Worm (Caenorhabditis elegans) whole organism, early embryonic: Measurements from ENCODE around the gene klo-2.
"Not testable (repeated sequence)": the region's sequence is repeated elsewhere in the genome, so short reads cannot be mapped to it uniquely, and the experiment has no call there.

Experiments used
- B0310.2 ChIP-seq: sonication (generic microtip); optimal IDR thresholded peaks from 2 replicates; lab custom pipeline; 2016; ENCODE audit warnings: mild to moderate bottlenecking, missing genetic modification characterization, missing compliant biosample characterization
- F13C5.2 ChIP-seq: sonication (generic microtip); optimal IDR thresholded peaks from 2 replicates; lab custom pipeline; 2017; ENCODE audit warnings: mild to moderate bottlenecking, missing genetic modification characterization, inconsistent platforms, missing compliant biosample characterization
- aly-1 ChIP-seq: sonication (generic microtip); optimal IDR thresholded peaks from 2 replicates; lab custom pipeline; 2016; ENCODE audit warnings: missing genetic modification characterization, missing compliant biosample characterization
- ama-1 ChIP-seq: fragments of 150-350 bp; optimal IDR thresholded peaks from 2 replicates; lab custom pipeline; 2014
- ceh-13 ChIP-seq: fragments of 200-800 bp; sonication (Bioruptor generic); optimal IDR thresholded peaks from 2 replicates; lab custom pipeline; 2018; ENCODE audit warnings: mild to moderate bottlenecking, missing genetic modification characterization, missing compliant biosample characterization
- ceh-36 ChIP-seq: sonication (generic microtip); optimal IDR thresholded peaks from 2 replicates; lab custom pipeline; 2016; ENCODE audit warnings: missing genetic modification characterization, inconsistent platforms, missing compliant biosample characterization
- ets-7 ChIP-seq: sonication (generic microtip); optimal IDR thresholded peaks from 2 replicates; lab custom pipeline; 2016; ENCODE audit warnings: missing genotype, missing genetic modification characterization, missing compliant biosample characterization
- flt-1 ChIP-seq: fragments of 200-800 bp; sonication (Bioruptor generic); IDR thresholded peaks from 2 replicates; pipeline ENCODE4 v1.3.6; 2022; ENCODE audit warnings: missing genetic modification characterization, missing compliant biosample characterization
- hmbx-1 ChIP-seq: sonication (generic microtip); optimal IDR thresholded peaks from 2 replicates; lab custom pipeline; 2016; ENCODE audit warnings: mild to moderate bottlenecking, missing genetic modification characterization, missing compliant biosample characterization
- hmg-4 ChIP-seq: fragments of 200-800 bp; sonication (Bioruptor generic); optimal IDR thresholded peaks from 2 replicates; lab custom pipeline; 2018; ENCODE audit warnings: mild to moderate bottlenecking, missing genetic modification characterization, missing compliant biosample characterization
- hnd-1 ChIP-seq: sonication (generic microtip); optimal IDR thresholded peaks from 2 replicates; lab custom pipeline; 2016; ENCODE audit warnings: missing genetic modification characterization, missing compliant biosample characterization
- pes-1 ChIP-seq: fragments of 200-800 bp; sonication (Bioruptor generic); IDR thresholded peaks from 2 replicates; pipeline ENCODE4 v1.3.6; 2022; ENCODE audit warnings: missing genetic modification reagents, missing genetic modification characterization, missing compliant biosample characterization
- scrt-1 ChIP-seq: fragments of 200-800 bp; sonication (Bioruptor generic); IDR thresholded peaks from 2 replicates; pipeline ENCODE4 v1.3.6; 2022; ENCODE audit warnings: missing genetic modification characterization, missing compliant biosample characterization
- sea-1 ChIP-seq: fragments of 200-800 bp; sonication (Bioruptor generic); conservative IDR thresholded peaks from 2 replicates; pipeline ENCODE4 v1.3.6; 2022; ENCODE audit warnings: missing genetic modification characterization, missing compliant biosample characterization
- tbx-11 ChIP-seq: fragments of 200-800 bp; sonication (Bioruptor generic); IDR thresholded peaks from 2 replicates; pipeline ENCODE4 v1.3.6; 2022; ENCODE audit warnings: missing genetic modification characterization, missing compliant biosample characterization
- tbx-37 ChIP-seq: fragments of 200-800 bp; sonication (Bioruptor generic); conservative IDR thresholded peaks from 2 replicates; pipeline ENCODE4 v1.3.6; 2022; ENCODE audit warnings: missing genetic modification reagents, missing genetic modification characterization, missing compliant biosample characterization
- tra-4 ChIP-seq: sonication (generic microtip); optimal IDR thresholded peaks from 2 replicates; lab custom pipeline; 2017; ENCODE audit warnings: missing genetic modification characterization, missing compliant biosample characterization

klo-2 gene

ce11 chrIII:2455456-2455855, 9.4 kb downstream of the klo-2 start:
- peak; percentile 69 for TF ChIP-seq ceh-36 (tag; lab: Kevin White, UChicago)

- not testable (repeated sequence) for TF ChIP-seq tbx-37; hnd-1 (tag; lab: Kevin White, UChicago); ceh-36 (tag; lab: Kevin White, UChicago)
These were observed 12.7 kb downstream of the klo-2 start, which contains the start of gene E02H9.3 for ce11 chrIII:2458742-2459141. E02H9.3 (plus strand) TSS chrIII:2459042.

ce11 chrIII:2460403-2460802, 14.4 kb downstream of the klo-2 start:
- TF ChIP-seq pes-1 (GFP tag; lab: Robert Waterston, UW): 0 out of 2 replicates have a peak, but pooled peaks have one; percentile 16

- no peak for TF ChIP-seq ceh-36 (tag; lab: Kevin White, UChicago)
- no peak for TF ChIP-seq tra-4 (tag; lab: Kevin White, UChicago)
- TF ChIP-seq aly-1: no peak
- no peak for TF ChIP-seq hnd-1 (tag; lab: Kevin White, UChicago)
- TF ChIP-seq ets-7 (tag; lab: Kevin White, UChicago): no peak
- no peak for TF ChIP-seq hmbx-1 (tag; lab: Kevin White, UChicago)
- TF ChIP-seq pes-1 (GFP tag; lab: Robert Waterston, UW): no peak
- no peak for TF ChIP-seq F13C5.2 (tag; lab: Kevin White, UChicago)
- no peak for TF ChIP-seq ama-1
- TF ChIP-seq flt-1 (GFP tag; lab: Robert Waterston, UW): no peak
- TF ChIP-seq tbx-37: no peak
- no peak for TF ChIP-seq ceh-13 (GFP tag; lab: Kevin White, UChicago)
- no peak for TF ChIP-seq B0310.2 (tag; lab: Kevin White, UChicago)
- TF ChIP-seq hmg-4: no peak
- TF ChIP-seq tbx-11 (GFP tag; lab: Robert Waterston, UW): no peak
- no peak for TF ChIP-seq sea-1 (GFP tag; lab: Robert Waterston, UW)
- no peak for TF ChIP-seq scrt-1 (GFP tag; lab: Robert Waterston, UW)
These were observed 22.2 kb downstream of the klo-2 start, which contains the start of the genes E02H9.9 and E02H9.1 for ce11 chrIII:2468202-2468601. E02H9.9 (minus strand) TSS chrIII:2468302. E02H9.1 (plus strand) TSS chrIII:2468486.

- TF ChIP-seq F13C5.2 (tag; lab: Kevin White, UChicago) (peak; percentile 69), ets-7 (tag; lab: Kevin White, UChicago) (no peak)
These were observed 25.8 kb downstream of the klo-2 start for ce11 chrIII:2471855-2472254.

ce11 chrIII:2473554-2473953, 27.5 kb downstream of the klo-2 start, which contains the start of gene smg-6:
smg-6 (plus strand) TSS chrIII:2473854.
- TF ChIP-seq ets-7 (tag; lab: Kevin White, UChicago) (no peak), tbx-37 (no peak), pes-1 (GFP tag; lab: Robert Waterston, UW) (no peak), tbx-11 (GFP tag; lab: Robert Waterston, UW) (no peak), flt-1 (GFP tag; lab: Robert Waterston, UW) (no peak), hmbx-1 (tag; lab: Kevin White, UChicago) (no peak), tra-4 (tag; lab: Kevin White, UChicago) (no peak), ama-1 (no peak), aly-1 (no peak), hmg-4 (no peak), scrt-1 (GFP tag; lab: Robert Waterston, UW) (no peak), hnd-1 (tag; lab: Kevin White, UChicago) (no peak), B0310.2 (tag; lab: Kevin White, UChicago) (no peak), F13C5.2 (tag; lab: Kevin White, UChicago) (no peak), ceh-36 (tag; lab: Kevin White, UChicago) (no peak), ceh-13 (GFP tag; lab: Kevin White, UChicago) (no peak)

ce11 chrIII:2474781-2475180, 28.8 kb downstream of the klo-2 start:
- TF ChIP-seq hnd-1 (tag; lab: Kevin White, UChicago): no peak

ce11 chrIII:2477303-2477702, 31.3 kb downstream of the klo-2 start:
- no peak for TF ChIP-seq F13C5.2 (tag; lab: Kevin White, UChicago)
- TF ChIP-seq ceh-13 (GFP tag; lab: Kevin White, UChicago): no peak
- TF ChIP-seq aly-1: no peak
- no peak for TF ChIP-seq ceh-36 (tag; lab: Kevin White, UChicago)
- no peak for TF ChIP-seq sea-1 (GFP tag; lab: Robert Waterston, UW)
- TF ChIP-seq scrt-1 (GFP tag; lab: Robert Waterston, UW): no peak
- no peak for TF ChIP-seq flt-1 (GFP tag; lab: Robert Waterston, UW)
- no peak for TF ChIP-seq hmg-4
- TF ChIP-seq tbx-37: no peak
- TF ChIP-seq B0310.2 (tag; lab: Kevin White, UChicago): no peak
- no peak for TF ChIP-seq hmbx-1 (tag; lab: Kevin White, UChicago)
- no peak for TF ChIP-seq tbx-11 (GFP tag; lab: Robert Waterston, UW)
- TF ChIP-seq ama-1: no peak

- TF ChIP-seq flt-1 (GFP tag; lab: Robert Waterston, UW): no peak
- no peak for TF ChIP-seq B0310.2 (tag; lab: Kevin White, UChicago)
- no peak for TF ChIP-seq hmg-4
- TF ChIP-seq F13C5.2 (tag; lab: Kevin White, UChicago): no peak
- TF ChIP-seq aly-1: no peak
- no peak for TF ChIP-seq tbx-37
- TF ChIP-seq tbx-11 (GFP tag; lab: Robert Waterston, UW): no peak
- no peak for TF ChIP-seq sea-1 (GFP tag; lab: Robert Waterston, UW)
- no peak for TF ChIP-seq ets-7 (tag; lab: Kevin White, UChicago)
- no peak for TF ChIP-seq tra-4 (tag; lab: Kevin White, UChicago)
These were observed 32.6 kb downstream of the klo-2 start for ce11 chrIII:2478605-2479004.
